Fruit fly (Drosophila melanogaster) S2 (cell line): ENCODE results near the gene CG34112.

ENCODE experiments used
- CG8478 ChIP-seq: fragments of >200 bp; optimal IDR thresholded peaks from 2 replicates; lab custom pipeline; 2018
- CTCF ChIP-seq, 2 experiments: fragments of >200 bp; optimal IDR thresholded peaks; 2 replicates each; lab custom pipeline; 2018

DNA sequence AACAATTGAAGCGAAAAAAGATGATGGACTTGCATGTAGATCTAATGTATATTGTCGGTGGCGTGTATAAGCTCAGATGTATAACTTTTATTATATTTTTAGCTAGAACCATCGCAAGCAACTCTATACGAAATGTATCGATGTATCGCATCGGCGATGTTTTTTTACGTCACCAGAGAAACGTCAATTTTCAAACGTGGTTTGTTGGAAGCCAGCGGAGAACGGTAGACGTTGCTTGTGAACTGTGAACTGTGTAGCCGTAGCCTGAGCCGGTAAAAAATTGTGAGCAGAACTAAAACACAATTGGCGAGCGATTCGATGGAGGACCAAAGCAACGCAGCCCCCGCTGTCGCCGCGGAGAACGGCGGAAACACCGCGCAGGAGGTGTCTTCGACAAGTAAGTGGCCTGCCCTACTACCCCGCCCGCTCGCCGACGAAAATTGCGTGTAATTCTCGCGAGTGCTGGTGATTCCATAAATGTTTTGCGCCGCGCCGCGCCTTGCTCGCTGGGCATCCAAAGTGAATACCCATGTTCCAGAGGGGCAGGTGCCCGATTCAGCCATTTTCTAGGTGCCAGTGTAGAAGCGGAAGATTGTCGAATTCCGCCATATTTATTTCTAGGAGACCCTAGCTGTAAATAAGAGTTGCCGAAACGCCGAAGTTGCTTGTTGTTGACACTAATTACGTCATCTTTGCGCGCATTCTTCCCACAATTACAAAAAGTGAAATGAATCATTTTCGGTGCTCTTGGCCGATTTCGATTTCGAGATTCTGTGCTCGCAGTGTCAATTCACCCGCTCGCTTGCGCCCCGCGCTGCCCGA is 9.0 kb upstream of the CG34112 start, which contains the start of gene lost:
- no peak for TF ChIP-seq CTCF (optimal IDR thresholded peaks at IDR 0.05; lab: Kevin White, UChicago)
- TF ChIP-seq CG8478 (lab: Kevin White, UChicago) = no peak
